Worm (Caenorhabditis elegans) whole organism, mixed stage, embryonic: ENCODE measurements around the gene decr-1.3.

Experiments used
- M03D4.4 ChIP-seq: sonication (generic microtip); optimal IDR thresholded peaks from 2 replicates; lab custom pipeline; 2017; ENCODE audit warnings: mild to moderate bottlenecking, missing genetic modification characterization, missing compliant biosample characterization
- bed-3 ChIP-seq: fragments of 200-800 bp; sonication (Bioruptor generic); optimal IDR thresholded peaks from 3 replicates; lab custom pipeline; 2018; ENCODE audit warnings: mild to moderate bottlenecking, missing genetic modification characterization, moderate library complexity, missing compliant biosample characterization
- blmp-1 ChIP-seq: fragments of 150-350 bp; optimal IDR thresholded peaks from 2 replicates; lab custom pipeline; 2014; ENCODE audit warnings: missing biosample characterization, missing genetic modification characterization
- ceh-39 ChIP-seq: fragments of 150-350 bp; optimal IDR thresholded peaks from 2 replicates; lab custom pipeline; 2014; ENCODE audit warnings: missing biosample characterization, missing genetic modification characterization
- ceh-43 ChIP-seq: fragments of 200-800 bp; sonication (Bioruptor generic); optimal IDR thresholded peaks from 2 replicates; lab custom pipeline; 2018; ENCODE audit warnings: mild to moderate bottlenecking, missing genetic modification characterization, moderate library complexity, missing compliant biosample characterization
- ceh-83 ChIP-seq: fragments of 200-800 bp; sonication (Bioruptor generic); optimal IDR thresholded peaks from 2 replicates; lab custom pipeline; 2018; ENCODE audit warnings: mild to moderate bottlenecking, missing genetic modification characterization, missing compliant biosample characterization
- ces-1 ChIP-seq: fragments of 150-350 bp; optimal IDR thresholded peaks from 2 replicates; lab custom pipeline; 2014; ENCODE audit warnings: missing biosample characterization, missing genetic modification reagents, missing genetic modification characterization
- cnd-1 ChIP-seq: fragments of 200-800 bp; sonication (Bioruptor generic); optimal IDR thresholded peaks from 2 replicates; lab custom pipeline; 2018; ENCODE audit warnings: mild to moderate bottlenecking, missing genetic modification characterization, missing compliant biosample characterization
- drap-1 ChIP-seq: fragments of 200-800 bp; sonication (Bioruptor generic); optimal IDR thresholded peaks from 3 replicates; lab custom pipeline; 2018; ENCODE audit warnings: mild to moderate bottlenecking, missing genetic modification characterization, missing compliant biosample characterization
- elt-1 ChIP-seq: sonication (generic microtip); optimal IDR thresholded peaks from 2 replicates; lab custom pipeline; 2017; ENCODE audit warnings: missing genetic modification characterization, mild to moderate bottlenecking, missing compliant biosample characterization, antibody characterized with exemption, moderate library complexity, borderline replicate concordance; ENCODE audit not compliant: insufficient read depth
- elt-3 ChIP-seq: fragments of 150-350 bp; optimal IDR thresholded peaks from 2 replicates; lab custom pipeline; 2014; ENCODE audit warnings: missing biosample characterization, missing genetic modification characterization
- flh-1 ChIP-seq: fragments of 200-800 bp; sonication (Bioruptor generic); optimal IDR thresholded peaks from 2 replicates; lab custom pipeline; 2018; ENCODE audit warnings: mild to moderate bottlenecking, missing genetic modification characterization, moderate library complexity, missing compliant biosample characterization
- ham-2 ChIP-seq: fragments of 200-800 bp; sonication (Bioruptor generic); optimal IDR thresholded peaks from 2 replicates; lab custom pipeline; 2018; ENCODE audit warnings: mild to moderate bottlenecking, missing genetic modification characterization, missing compliant biosample characterization
- hlh-1 ChIP-seq: fragments of 150-350 bp; optimal IDR thresholded peaks from 2 replicates; lab custom pipeline; 2014; ENCODE audit warnings: missing biosample characterization, missing genetic modification reagents, missing genetic modification characterization
- lin-13 ChIP-seq: fragments of 150-350 bp; optimal IDR thresholded peaks from 2 replicates; lab custom pipeline; 2014; ENCODE audit warnings: missing biosample characterization, missing genetic modification characterization
- lin-32 ChIP-seq: fragments of 200-800 bp; sonication (Bioruptor generic); optimal IDR thresholded peaks from 2 replicates; lab custom pipeline; 2018; ENCODE audit warnings: mild to moderate bottlenecking, missing genetic modification characterization, missing compliant biosample characterization
- lsy-2 ChIP-seq: fragments of 150-350 bp; optimal IDR thresholded peaks from 2 replicates; lab custom pipeline; 2014; ENCODE audit warnings: missing biosample characterization, missing genetic modification characterization
- mab-5 ChIP-seq: fragments of 150-350 bp; optimal IDR thresholded peaks from 2 replicates; lab custom pipeline; 2014; ENCODE audit warnings: missing biosample characterization, missing genetic modification characterization
- mep-1 ChIP-seq: fragments of 150-350 bp; optimal IDR thresholded peaks from 2 replicates; lab custom pipeline; 2017; ENCODE audit warnings: missing biosample characterization, missing genetic modification reagents, missing genetic modification characterization, inconsistent platforms
- mls-2 ChIP-seq: sonication (generic microtip); optimal IDR thresholded peaks from 2 replicates; lab custom pipeline; 2016; ENCODE audit warnings: mild to moderate bottlenecking, missing genetic modification characterization, moderate library complexity, missing compliant biosample characterization
- nhr-12 ChIP-seq: fragments of 150-350 bp; optimal IDR thresholded peaks from 2 replicates; lab custom pipeline; 2014; ENCODE audit warnings: missing biosample characterization, missing genetic modification characterization
- nhr-2 ChIP-seq: fragments of 150-350 bp; optimal IDR thresholded peaks from 2 replicates; lab custom pipeline; 2014; ENCODE audit warnings: missing biosample characterization, missing genetic modification characterization
- nhr-237 ChIP-seq: fragments of 150-350 bp; optimal IDR thresholded peaks from 2 replicates; lab custom pipeline; 2014; ENCODE audit warnings: missing biosample characterization, missing genetic modification characterization
- nhr-28 ChIP-seq: fragments of 150-350 bp; optimal IDR thresholded peaks from 2 replicates; lab custom pipeline; 2014; ENCODE audit warnings: missing biosample characterization, missing genetic modification characterization
- nhr-76 ChIP-seq: sonication (generic microtip); optimal IDR thresholded peaks from 2 replicates; lab custom pipeline; 2017; ENCODE audit warnings: missing biosample characterization, missing genetic modification characterization
- pha-4 ChIP-seq: fragments of 150-350 bp; optimal IDR thresholded peaks from 2 replicates; lab custom pipeline; 2018; ENCODE audit warnings: missing biosample characterization, missing genetic modification reagents, missing genetic modification characterization
- sem-2 ChIP-seq: fragments of 200-800 bp; sonication (Bioruptor generic); optimal IDR thresholded peaks from 2 replicates; lab custom pipeline; 2018; ENCODE audit warnings: mild to moderate bottlenecking, missing genetic modification characterization, missing compliant biosample characterization
- snpc-4 ChIP-seq: fragments of 150-350 bp; optimal IDR thresholded peaks from 2 replicates; lab custom pipeline; 2014; ENCODE audit warnings: missing biosample characterization, missing genetic modification characterization
- sptf-1 ChIP-seq: sonication (generic microtip); optimal IDR thresholded peaks from 2 replicates; lab custom pipeline; 2017; ENCODE audit warnings: mild to moderate bottlenecking, missing genetic modification characterization, moderate library complexity, missing compliant biosample characterization
- tbx-8 ChIP-seq: fragments of 200-800 bp; sonication (Bioruptor generic); optimal IDR thresholded peaks from 2 replicates; lab custom pipeline; 2018; ENCODE audit warnings: mild to moderate bottlenecking, missing genetic modification characterization, moderate library complexity, missing compliant biosample characterization
- unc-120 ChIP-seq: sonication (generic microtip); optimal IDR thresholded peaks from 2 replicates; lab custom pipeline; 2017; ENCODE audit warnings: missing genetic modification characterization, missing compliant biosample characterization; ENCODE audit not compliant: poor library complexity, severe bottlenecking
- unc-39 ChIP-seq: fragments of 150-350 bp; optimal IDR thresholded peaks from 2 replicates; lab custom pipeline; 2014; ENCODE audit warnings: missing biosample characterization, missing genetic modification characterization
- unc-62 ChIP-seq: fragments of 150-350 bp; optimal IDR thresholded peaks from 2 replicates; lab custom pipeline; 2014; ENCODE audit warnings: missing biosample characterization, missing genetic modification reagents, missing genetic modification characterization
- zip-8 ChIP-seq: fragments of 150-350 bp; optimal IDR thresholded peaks from 2 replicates; lab custom pipeline; 2014; ENCODE audit warnings: missing biosample characterization, missing genetic modification characterization
- ztf-11 ChIP-seq: fragments of 150-350 bp; optimal IDR thresholded peaks from 2 replicates; lab custom pipeline; 2014; ENCODE audit warnings: missing biosample characterization, missing genetic modification characterization

The decr-1.3 gene

DNA sequence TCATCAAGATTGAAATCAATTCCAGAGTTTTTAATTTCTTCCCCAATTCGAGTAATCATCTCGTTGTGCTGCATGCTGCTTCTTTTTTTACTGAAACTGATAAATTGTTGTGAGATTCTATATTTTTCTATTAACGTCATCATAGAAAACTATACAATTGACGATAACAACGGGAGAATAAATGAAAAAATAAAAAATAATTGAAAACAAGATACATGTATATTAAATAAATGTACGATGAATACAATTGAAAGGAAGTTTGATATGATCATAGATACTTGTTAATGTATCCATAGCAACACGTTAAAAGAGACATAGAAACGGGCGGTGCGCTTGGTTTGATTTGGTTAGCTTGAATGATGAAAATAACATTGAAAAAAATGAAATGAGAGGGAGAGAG, 17.1 kb upstream of the decr-1.3 start, which contains the start of gene T05C12.8:
Gene T05C12.8 (minus strand): TSS at position 101 of the 400 bp plus-strand sequence.
- TF ChIP-seq nhr-76 (tag; lab: Kevin White, UChicago) (no peak), ces-1 (GFP tag; lab: Kevin White, UChicago) (peak; percentile 15)
- TF ChIP-seq, all 35 proteins: peak for 1

DNA sequence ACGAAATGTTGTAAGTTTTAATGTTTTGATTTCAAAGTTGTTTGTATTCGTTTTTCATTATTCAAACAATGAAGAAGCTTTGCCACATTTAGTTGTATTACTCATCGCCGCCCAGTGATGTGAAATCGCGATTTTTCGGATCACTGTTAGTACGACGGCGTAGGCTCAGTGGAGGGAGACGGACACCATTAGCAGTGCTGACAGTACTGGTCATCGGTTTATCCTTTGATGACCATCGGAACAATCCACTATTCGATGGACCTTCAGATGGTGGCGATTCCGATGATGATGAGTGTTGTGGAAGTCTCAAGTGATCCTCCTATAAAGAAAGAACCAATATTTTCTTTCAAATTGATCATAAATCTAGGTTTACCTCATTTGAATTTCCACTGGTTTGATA, 14.2 kb upstream of the decr-1.3 start:
- TF ChIP-seq drap-1 (GFP tag; lab: Kevin White, UChicago), result no peak
- TF ChIP-seq ztf-11 (tag; lab: Kevin White, UChicago), result no peak
- TF ChIP-seq tbx-8 (GFP tag; lab: Kevin White, UChicago), result no peak
- TF ChIP-seq pha-4 (tag; lab: Kevin White, UChicago), result no peak
- TF ChIP-seq elt-3, result no peak
- TF ChIP-seq unc-39 (tag; lab: Kevin White, UChicago), result no peak
- no peak for TF ChIP-seq nhr-76 (tag; lab: Kevin White, UChicago)

DNA sequence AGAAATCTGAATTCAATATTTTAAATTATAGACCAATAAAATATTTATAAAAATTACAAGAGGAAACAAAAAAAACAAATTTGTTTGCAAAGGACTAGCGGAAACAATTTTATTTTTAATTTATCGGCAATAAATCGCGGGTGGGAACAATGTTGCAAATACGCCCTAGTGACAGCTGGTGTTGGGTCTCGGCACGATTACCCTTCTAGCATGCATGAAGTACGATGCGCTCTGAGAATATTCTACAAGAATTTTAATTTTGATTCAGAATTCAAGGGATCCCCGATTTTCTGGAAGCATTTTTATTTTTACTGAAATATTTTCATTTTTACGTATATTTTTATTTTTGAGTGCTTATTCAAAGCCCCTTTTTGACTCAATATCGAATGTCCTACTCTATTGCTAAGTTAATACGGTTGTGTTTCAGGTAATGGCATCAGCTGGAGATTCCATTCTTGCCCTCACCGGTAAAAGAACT, 11.7 kb upstream of the decr-1.3 start, which contains the start of the genes mig-5 and cct-1:
Gene mig-5 (minus strand): TSS at position 8 of the 478 bp plus-strand sequence.
Gene cct-1 (plus strand): TSS at position 428 of the 478 bp plus-strand sequence.
- TF ChIP-seq elt-1 (no peak), zip-8 (tag; lab: Kevin White, UChicago) (no peak), unc-62 (GFP tag; lab: Kevin White, UChicago) (peak; percentile 86), ceh-43 (GFP tag; lab: Kevin White, UChicago) (peak; percentile 8), pha-4 (tag; lab: Kevin White, UChicago) (peak; percentile 96), ceh-39 (tag; lab: Kevin White, UChicago) (peak; percentile 91), flh-1 (GFP tag; lab: Kevin White, UChicago) (no peak), tbx-8 (GFP tag; lab: Kevin White, UChicago) (no peak), unc-120 (tag; lab: Kevin White, UChicago) (no peak), ces-1 (GFP tag; lab: Kevin White, UChicago) (peak; percentile 87), nhr-76 (tag; lab: Kevin White, UChicago) (no peak), ztf-11 (tag; lab: Kevin White, UChicago) (no peak), nhr-12 (tag; lab: Kevin White, UChicago) (no peak), lsy-2 (peak; percentile 100), nhr-237 (tag; lab: Kevin White, UChicago) (peak; percentile 96), elt-3 (no peak), ceh-83 (no peak), drap-1 (GFP tag; lab: Kevin White, UChicago) (peak; percentile 40), cnd-1 (tag; lab: Kevin White, UChicago) (peak; percentile 96), hlh-1 (peak; percentile 87), mab-5 (tag; lab: Kevin White, UChicago) (peak; percentile 70), lin-32 (peak; percentile 59), M03D4.4 (tag; lab: Kevin White, UChicago) (peak; percentile 61), lin-13 (tag; lab: Kevin White, UChicago) (peak; percentile 91), snpc-4 (no peak), bed-3 (GFP tag; lab: Kevin White, UChicago) (no peak), sem-2 (GFP tag; lab: Kevin White, UChicago) (no peak), ham-2 (GFP tag; lab: Kevin White, UChicago) (peak; percentile 40), nhr-28 (tag; lab: Kevin White, UChicago) (no peak), mls-2 (tag; lab: Kevin White, UChicago) (no peak), mep-1 (tag; lab: Kevin White, UChicago) (peak; percentile 98), unc-39 (tag; lab: Kevin White, UChicago) (no peak), nhr-2 (tag; lab: Kevin White, UChicago) (peak; percentile 60), sptf-1 (tag; lab: Kevin White, UChicago) (peak; percentile 67), blmp-1 (tag; lab: Kevin White, UChicago) (peak; percentile 40)
- TF ChIP-seq, all 35 proteins: peak for 19

DNA sequence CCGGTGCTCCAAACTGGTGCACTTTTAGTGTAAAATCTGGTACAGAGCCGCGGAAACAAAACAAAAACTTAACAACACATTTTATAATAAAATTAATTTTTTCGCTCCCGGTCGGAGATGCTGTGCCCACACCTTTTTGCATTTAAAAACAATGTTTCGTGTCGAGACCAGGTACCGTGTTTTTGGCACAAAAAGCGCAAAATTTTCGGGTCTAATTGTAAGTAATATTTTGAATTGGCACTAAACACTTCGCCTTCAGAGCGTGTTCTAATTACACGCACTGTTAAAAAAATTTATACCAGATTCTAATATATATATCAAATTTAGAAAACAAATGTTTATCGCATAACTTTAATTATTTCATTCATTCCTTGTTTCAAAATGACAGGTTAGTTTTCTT, 8.1 kb upstream of the decr-1.3 start, which contains the start of gene dylt-3:
Gene dylt-3 (plus strand): TSS at position 301 of the 400 bp plus-strand sequence.
- TF ChIP-seq snpc-4 (no peak), nhr-12 (tag; lab: Kevin White, UChicago) (no peak)
- TF ChIP-seq, all 35 proteins: peak for 0
